Fruit fly (Drosophila melanogaster): Measurements from ENCODE around the gene Cat.

The Cat gene

DNA sequence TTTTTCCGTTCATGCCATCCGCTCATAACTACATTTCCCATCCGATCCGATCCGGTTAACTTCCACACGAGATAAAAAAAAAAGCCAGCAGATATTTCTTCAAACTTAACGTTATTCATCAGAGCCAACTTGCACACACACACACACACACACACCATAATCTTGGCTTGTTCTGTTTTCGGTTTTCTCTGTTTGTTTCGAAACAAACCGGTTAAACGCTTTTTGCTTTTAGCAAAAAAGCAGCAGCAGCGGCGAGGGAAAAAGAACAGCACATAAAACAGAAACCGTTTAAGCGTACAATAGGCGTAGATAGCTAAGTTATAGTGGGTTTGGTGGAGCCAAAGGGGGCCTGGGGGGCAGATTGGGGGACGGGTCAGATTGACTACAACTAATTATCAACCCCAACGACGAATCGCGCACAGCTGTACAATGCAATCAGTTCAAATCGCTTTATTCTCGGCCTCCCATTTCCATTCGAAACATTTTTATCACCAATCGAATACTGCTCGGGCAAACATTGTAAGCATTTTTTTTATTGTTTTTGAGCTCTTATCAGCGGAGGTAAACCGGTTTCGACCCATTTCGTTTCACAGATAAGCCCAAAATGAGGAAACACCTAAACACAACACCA, 5.0 kb upstream of the Cat start:
- peak; percentile 35; the same call in 1 of the 3 replicates for TF ChIP-seq CG6163 (GFP tag; IDR thresholded peaks at IDR 0.05)
- TF ChIP-seq svp (GFP tag): peak; percentile 70
- TF ChIP-seq CG31627 (GFP tag; optimal IDR thresholded peaks at IDR 0.05): no peak
- peak; percentile 11 for TF ChIP-seq CG10669 (GFP tag; optimal IDR thresholded peaks at IDR 0.05)
- TF ChIP-seq CG34406 (GFP tag; optimal IDR thresholded peaks at IDR 0.05): no peak
- TF ChIP-seq dac (GFP tag; optimal IDR thresholded peaks at IDR 0.05): no peak
- no peak for TF ChIP-seq Hr38 (GFP tag; optimal IDR thresholded peaks at IDR 0.05)
- TF ChIP-seq CG6276 (GFP tag; optimal IDR thresholded peaks at IDR 0.05): peak; percentile 13
- peak; percentile 10 for TF ChIP-seq dsx (GFP tag; optimal IDR thresholded peaks at IDR 0.05; ENCODE audit: poor library complexity, severe bottlenecking)
- no peak for TF ChIP-seq pdm3 (GFP tag; optimal IDR thresholded peaks at IDR 0.05)
- 0 out of 2 replicates have a peak, but pooled peaks have one; percentile 13 for TF ChIP-seq CG15336 (GFP tag; IDR thresholded peaks at IDR 0.05)
- no peak for TF ChIP-seq achi (GFP tag; optimal IDR thresholded peaks at IDR 0.05)
- TF ChIP-seq CG6808 (GFP tag; optimal IDR thresholded peaks at IDR 0.05): peak; percentile 37
- TF ChIP-seq ss (GFP tag; optimal IDR thresholded peaks at IDR 0.05): peak; percentile 39 to 53

DNA sequence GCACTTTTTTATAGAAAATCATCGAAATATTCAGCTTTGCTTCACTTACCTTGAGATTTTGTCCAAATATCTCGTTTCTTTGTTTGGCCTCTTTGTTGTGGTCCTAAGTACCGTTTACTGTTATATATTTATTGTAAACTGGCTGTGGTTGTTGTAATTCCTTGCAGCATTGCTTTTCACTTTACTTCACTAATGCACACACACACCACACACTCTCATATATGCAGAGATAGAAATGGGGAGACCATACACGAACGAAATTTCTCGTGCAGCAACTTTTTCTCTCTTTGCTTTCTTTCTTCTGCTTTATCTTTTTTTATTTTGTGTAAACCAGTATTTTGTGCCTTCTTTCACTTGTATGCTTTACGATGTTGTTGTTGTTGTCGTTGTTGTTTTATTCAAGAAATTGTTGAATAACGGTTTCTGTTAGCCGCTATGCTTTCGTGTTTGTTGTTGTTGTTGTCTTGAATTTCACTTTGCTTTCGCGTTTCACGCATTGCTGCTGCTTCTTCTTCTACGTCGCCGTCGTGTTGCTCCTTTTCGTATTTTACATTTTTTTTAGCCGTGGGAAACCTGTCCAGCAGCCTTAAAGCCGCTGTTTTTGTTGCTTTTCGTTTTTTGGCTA, 3.0 kb upstream of the Cat start:
- TF ChIP-seq CG6792 (GFP tag; optimal IDR thresholded peaks at IDR 0.05) (no peak), Sox102F (GFP tag; optimal IDR thresholded peaks at IDR 0.05) (peak; percentile 4), topi (GFP tag; optimal IDR thresholded peaks at IDR 0.05) (no peak), CG6854 (GFP tag; optimal IDR thresholded peaks at IDR 0.05) (peak; percentile 62), CG4318 (GFP tag; optimal IDR thresholded peaks at IDR 0.05) (no peak), CG31627 (GFP tag; optimal IDR thresholded peaks at IDR 0.05) (no peak), CG1621 (tag; optimal IDR thresholded peaks at IDR 0.05) (no peak), achi (GFP tag; optimal IDR thresholded peaks at IDR 0.05) (no peak), Ets21C (GFP tag; optimal IDR thresholded peaks at IDR 0.05) (no peak), CG7368 (GFP tag; optimal IDR thresholded peaks at IDR 0.05) (no peak), Gug (GFP tag; IDR thresholded peaks at IDR 0.05) (no peak; the same call in 1 of the 2 replicates), Eip75B (GFP tag; optimal IDR thresholded peaks at IDR 0.05) (no peak), Hr38 (GFP tag; optimal IDR thresholded peaks at IDR 0.05) (no peak), pdm3 (GFP tag; optimal IDR thresholded peaks at IDR 0.05) (no peak), salr (GFP tag; optimal IDR thresholded peaks at IDR 0.05) (no peak), CG10669 (GFP tag; optimal IDR thresholded peaks at IDR 0.05) (peak; percentile 26), fd59A (GFP tag; optimal IDR thresholded peaks at IDR 0.05) (no peak), spab (GFP tag; optimal IDR thresholded peaks at IDR 0.05) (no peak), CG6276 (GFP tag; optimal IDR thresholded peaks at IDR 0.05) (peak; percentile 64), CG8319 (GFP tag; optimal IDR thresholded peaks at IDR 0.05) (no peak), CG11762 (GFP tag; optimal IDR thresholded peaks at IDR 0.05; ENCODE audit: insufficient read depth) (peak; percentile 4), Lpt (GFP tag; optimal IDR thresholded peaks at IDR 0.05) (peak; percentile 58), Blimp-1 (GFP tag; optimal IDR thresholded peaks at IDR 0.05) (peak; percentile 25), eg (GFP tag; IDR thresholded peaks at IDR 0.05) (peak; percentile 66; the same call in 2 of the 3 replicates), dsx (GFP tag; optimal IDR thresholded peaks at IDR 0.05; ENCODE audit: poor library complexity, severe bottlenecking) (peak; percentile 23), ss (GFP tag; optimal IDR thresholded peaks at IDR 0.05) (peak; percentile 70), Smox (GFP tag; optimal IDR thresholded peaks at IDR 0.05) (no peak), Ets96B (tag; optimal IDR thresholded peaks at IDR 0.05) (peak; percentile 8), lz (GFP tag; optimal IDR thresholded peaks at IDR 0.05) (no peak), CG15336 (GFP tag; IDR thresholded peaks at IDR 0.05) (peak; percentile 80), Sox15 (GFP tag; optimal IDR thresholded peaks at IDR 0.05) (no peak), CG32006 (GFP tag; optimal IDR thresholded peaks at IDR 0.05) (peak; percentile 19), CG11902 (GFP tag; optimal IDR thresholded peaks at IDR 0.05) (no peak), net (GFP tag; optimal IDR thresholded peaks at IDR 0.05) (peak; percentile 11), Hr4 (GFP tag; optimal IDR thresholded peaks at IDR 0.05) (no peak), CG34406 (GFP tag; optimal IDR thresholded peaks at IDR 0.05) (no peak), Met (GFP tag; optimal IDR thresholded peaks at IDR 0.05) (no peak), fkh (GFP tag; optimal IDR thresholded peaks at IDR 0.05) (no peak), CG8119 (GFP tag; IDR thresholded peaks at IDR 0.05) (peak; percentile 81), CG6808 (GFP tag; optimal IDR thresholded peaks at IDR 0.05) (peak; percentile 58), CG8632 (GFP tag; optimal IDR thresholded peaks at IDR 0.05) (no peak), svp (GFP tag) (peak; percentile 10), vri (GFP tag; optimal IDR thresholded peaks at IDR 0.05) (no peak), CG3032 (tag; optimal IDR thresholded peaks at IDR 0.05) (no peak)
